Worm (Caenorhabditis elegans): ENCODE measurements around the gene pcm-1.

DNA sequence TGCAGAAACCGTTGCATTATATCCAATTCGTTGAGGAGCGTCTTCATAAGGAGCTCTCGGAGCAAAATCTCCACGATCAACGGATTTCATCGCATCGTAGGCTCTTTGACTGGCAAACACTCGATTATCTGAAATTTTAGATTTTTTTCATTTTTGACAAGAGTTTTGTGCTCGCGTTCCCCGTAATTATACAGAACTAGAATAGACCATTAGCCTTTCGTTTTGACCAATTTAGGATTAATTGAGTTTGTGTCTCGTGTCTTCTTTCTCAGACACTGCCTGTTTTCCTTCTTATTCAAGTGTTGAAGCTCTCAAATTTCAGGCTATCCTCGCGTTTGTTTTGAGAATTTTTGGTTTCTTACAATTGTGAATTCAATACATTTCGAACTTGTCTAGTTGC lies 590 bp downstream of the pcm-1 start:
- TF ChIP-seq ceh-9 (tag; optimal IDR thresholded peaks at IDR 0.05): no peak
- TF ChIP-seq unc-39 (tag; optimal IDR thresholded peaks at IDR 0.05): no peak

All from whole organism, L3 larva.